Fruit fly (Drosophila melanogaster): ENCODE data around the gene CG1578.

Gene CG1578

DNA sequence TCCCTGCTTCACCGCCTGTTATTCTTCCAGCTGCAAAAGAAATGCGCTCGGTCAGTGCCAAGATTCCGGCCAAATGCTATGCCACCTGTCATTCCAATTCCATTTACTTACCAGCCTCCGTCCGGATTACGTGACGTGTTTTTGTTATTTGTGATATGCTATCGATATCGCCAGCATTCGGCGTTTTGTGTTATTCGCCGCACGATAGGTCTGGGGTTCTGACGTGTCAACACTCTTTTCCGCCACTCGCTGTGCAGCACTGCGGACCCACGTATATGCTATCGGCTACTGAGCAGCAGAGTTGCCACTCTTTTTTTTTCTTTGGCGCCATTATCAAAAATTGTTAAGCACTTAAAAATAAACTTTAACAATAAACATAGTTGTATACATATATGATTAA lies 36.0 kb upstream of the CG1578 start, which contains the start of gene p24-1 (continued):
- TF ChIP-seq Fer3 (tag; optimal IDR thresholded peaks at IDR 0.05) (peak; percentile 12), Doc2 (GFP tag; IDR thresholded peaks at IDR 0.05) (no peak), CG17912 (GFP tag; optimal IDR thresholded peaks at IDR 0.05) (peak; percentile 15), CG34376 (GFP tag; optimal IDR thresholded peaks at IDR 0.05) (peak; percentile 51), Abd-B (GFP tag; optimal IDR thresholded peaks at IDR 0.05) (no peak), chif (GFP tag; optimal IDR thresholded peaks at IDR 0.05) (peak in 1 of 2 experiments; percentile 31), toy (GFP tag; IDR thresholded peaks at IDR 0.05) (no peak), pum (GFP tag; optimal IDR thresholded peaks at IDR 0.05) (peak; percentile 28), CG8388 (GFP tag; optimal IDR thresholded peaks at IDR 0.05) (no peak), C15 (GFP tag; IDR thresholded peaks at IDR 0.05) (no peak), pho (GFP tag; optimal IDR thresholded peaks at IDR 0.05) (peak; percentile 47), nerfin-2 (GFP tag; IDR thresholded peaks at IDR 0.05; ENCODE audit: partially characterized antibody) (peak; percentile 69), Awh (GFP tag; IDR thresholded peaks at IDR 0.05) (no peak), CG18262 (tag; optimal IDR thresholded peaks at IDR 0.05) (peak; percentile 7), CG14860 (GFP tag; IDR thresholded peaks at IDR 0.05; ENCODE audit: partially characterized antibody) (peak; percentile 74), CG6765 (GFP tag; optimal IDR thresholded peaks at IDR 0.05) (peak; percentile 14), sug (tag; optimal IDR thresholded peaks at IDR 0.05) (peak; percentile 61), CG7786 (GFP tag; optimal IDR thresholded peaks at IDR 0.05) (peak; percentile 55), tap (tag; optimal IDR thresholded peaks at IDR 0.05) (peak; percentile 12), CG13296 (GFP tag; optimal IDR thresholded peaks at IDR 0.05) (peak; percentile 28), CG30403 (GFP tag; optimal IDR thresholded peaks at IDR 0.05) (peak; percentile 42), CG7987 (GFP tag; optimal IDR thresholded peaks at IDR 0.05) (peak; percentile 26), YL-1 (GFP tag; optimal IDR thresholded peaks at IDR 0.05) (peak; percentile 90), hb (GFP tag; IDR thresholded peaks at IDR 0.05; ENCODE audit: partially characterized antibody) (peak; percentile 75), CG12104 (GFP tag; optimal IDR thresholded peaks at IDR 0.05) (no peak), HLHmδ (GFP tag; optimal IDR thresholded peaks at IDR 0.05) (no peak), Blimp-1 (GFP tag; optimal IDR thresholded peaks at IDR 0.05) (no peak), gsb (GFP tag; IDR thresholded peaks at IDR 0.05) (no peak), CG13123 (GFP tag; optimal IDR thresholded peaks at IDR 0.05) (no peak), CG31388 (GFP tag; optimal IDR thresholded peaks at IDR 0.05) (no peak), sd (tag; optimal IDR thresholded peaks at IDR 0.05) (peak; percentile 47), exex (tag; optimal IDR thresholded peaks at IDR 0.05) (peak; percentile 1), CG32772 (GFP tag; IDR thresholded peaks at IDR 0.05) (0 out of 2 replicates have a peak, but pooled peaks have one; percentile 15), jigr1 (GFP tag; IDR thresholded peaks at IDR 0.05) (no peak), her (GFP tag; optimal IDR thresholded peaks at IDR 0.05) (peak; percentile 66), repo (GFP tag; optimal IDR thresholded peaks at IDR 0.05) (peak; percentile 31), gt (GFP tag; IDR thresholded peaks at IDR 0.05) (no peak), CG3281 (GFP tag; optimal IDR thresholded peaks at IDR 0.05) (peak; percentile 22), CG34224 (GFP tag; IDR thresholded peaks at IDR 0.05; ENCODE audit: partially characterized antibody) (peak; percentile 89), Dad (GFP tag; optimal IDR thresholded peaks at IDR 0.05) (peak; percentile 52), Stat92E (GFP tag; optimal IDR thresholded peaks at IDR 0.05) (peak in 1 of 3 experiments; percentile 20), CG7928 (GFP tag; optimal IDR thresholded peaks at IDR 0.05) (peak; percentile 11), az2 (GFP tag; optimal IDR thresholded peaks at IDR 0.05) (peak; percentile 9), bigmax (GFP tag; optimal IDR thresholded peaks at IDR 0.05) (no peak), CG13894 (tag; optimal IDR thresholded peaks at IDR 0.05) (peak; percentile 71), CG17829 (tag; optimal IDR thresholded peaks at IDR 0.05) (peak; percentile 50), CG18476 (GFP tag; optimal IDR thresholded peaks at IDR 0.05) (peak; percentile 27), CG9437 (GFP tag; optimal IDR thresholded peaks at IDR 0.05) (peak; percentile 80), CG8944 (GFP tag; optimal IDR thresholded peaks at IDR 0.05) (peak; percentile 28), CG3847 (GFP tag; IDR thresholded peaks at IDR 0.05) (peak; percentile 87)

All from whole organism, embryonic.